Fruit fly (Drosophila melanogaster) whole organism, embryonic: Measurements from ENCODE around the gene CG3726.

Experiments
- Antp ChIP-seq: fragments of 200-800 bp; sonication (Bioruptor generic); optimal IDR thresholded peaks from 3 replicates; lab custom pipeline; 2016; ENCODE audit warnings: missing biosample characterization, missing genetic modification characterization
- B-H1 ChIP-seq: fragments of 200-800 bp; sonication (Bioruptor generic); IDR thresholded peaks from 3 replicates; pipeline ENCODE4 v1.3.6; 2022; ENCODE audit warnings: missing biosample characterization, missing genetic modification characterization
- CG10147 ChIP-seq: fragments of 200-800 bp; sonication (Bioruptor generic); optimal IDR thresholded peaks from 2 replicates; lab custom pipeline; 2019; ENCODE audit warnings: missing biosample characterization, mild to moderate bottlenecking, missing genetic modification characterization, moderate library complexity
- CG11560 ChIP-seq: fragments of 200-800 bp; sonication (Bioruptor generic); IDR thresholded peaks from 3 replicates; pipeline ENCODE4 v1.3.6; 2022; ENCODE audit warnings: missing biosample characterization, missing genetic modification characterization
- CG12299 ChIP-seq: fragments of 200-800 bp; sonication (Bioruptor generic); optimal IDR thresholded peaks from 2 replicates; lab custom pipeline; 2018; ENCODE audit warnings: missing biosample characterization, mild to moderate bottlenecking, missing genetic modification characterization
- CG1233 ChIP-seq: fragments of 200-800 bp; sonication (Bioruptor generic); optimal IDR thresholded peaks from 4 replicates; lab custom pipeline; 2018; ENCODE audit warnings: missing biosample characterization, mild to moderate bottlenecking, missing genetic modification characterization
- CG13296 ChIP-seq: fragments of 200-800 bp; sonication (Bioruptor generic); optimal IDR thresholded peaks from 3 replicates; lab custom pipeline; 2018; ENCODE audit warnings: missing biosample characterization, mild to moderate bottlenecking, missing genetic modification characterization
- CG16779 ChIP-seq: fragments of 200-800 bp; sonication (Bioruptor generic); IDR thresholded peaks from 2 replicates; pipeline ENCODE4 v1.3.6; 2022; ENCODE audit warnings: missing biosample characterization, missing genetic modification characterization
- CG16813 ChIP-seq: fragments of 200-800 bp; sonication (Bioruptor generic); IDR thresholded peaks from 3 replicates; pipeline ENCODE4 v1.3.6; 2022; ENCODE audit warnings: missing biosample characterization, missing genetic modification characterization; ENCODE audit not compliant: partially characterized antibody
- CG16815 ChIP-seq: fragments of 200-800 bp; sonication (Bioruptor generic); optimal IDR thresholded peaks from 3 replicates; lab custom pipeline; 2017; ENCODE audit warnings: missing biosample characterization, mild to moderate bottlenecking, missing genetic modification characterization
- CG16863 ChIP-seq: fragments of 200-800 bp; sonication (Bioruptor generic); optimal IDR thresholded peaks from 3 replicates; lab custom pipeline; 2016; ENCODE audit warnings: missing biosample characterization, missing genetic modification characterization
- CG18764 ChIP-seq: fragments of 200-800 bp; sonication (Bioruptor generic); optimal IDR thresholded peaks from 3 replicates; lab custom pipeline; 2016; ENCODE audit warnings: missing biosample characterization, missing genetic modification characterization
- CG2875 ChIP-seq: fragments of 200-800 bp; sonication (Bioruptor generic); optimal IDR thresholded peaks from 2 replicates; lab custom pipeline; 2017; ENCODE audit warnings: missing biosample characterization, mild to moderate bottlenecking, missing genetic modification characterization, missing genetic modification reagents
- CG30403 ChIP-seq: fragments of 200-800 bp; sonication (Bioruptor generic); optimal IDR thresholded peaks from 3 replicates; lab custom pipeline; 2016; ENCODE audit warnings: missing biosample characterization, missing genetic modification characterization
- CG6272 ChIP-seq: fragments of 200-800 bp; sonication (Bioruptor generic); IDR thresholded peaks from 2 replicates; pipeline ENCODE4 v1.3.6; 2022; ENCODE audit warnings: missing biosample characterization, missing genetic modification characterization
- CG6654 ChIP-seq: fragments of 200-800 bp; sonication (Bioruptor generic); optimal IDR thresholded peaks from 2 replicates; lab custom pipeline; 2017; ENCODE audit warnings: missing biosample characterization, mild to moderate bottlenecking, missing genetic modification characterization
- CG6689 ChIP-seq: fragments of 200-800 bp; sonication (Bioruptor generic); IDR thresholded peaks from 2 replicates; pipeline ENCODE4 v1.3.6; 2022; ENCODE audit warnings: missing biosample characterization, missing genetic modification characterization
- CG7271 ChIP-seq: fragments of 200-800 bp; sonication (Bioruptor generic); optimal IDR thresholded peaks from 2 replicates; lab custom pipeline; 2018; ENCODE audit warnings: missing biosample characterization, mild to moderate bottlenecking, missing genetic modification characterization, moderate library complexity
- CG7556 ChIP-seq: fragments of 200-800 bp; sonication (Bioruptor generic); optimal IDR thresholded peaks from 2 replicates; lab custom pipeline; 2017; ENCODE audit warnings: missing biosample characterization, mild to moderate bottlenecking, missing genetic modification characterization
- CG7839 ChIP-seq: fragments of 200-800 bp; sonication (Bioruptor generic); optimal IDR thresholded peaks from 3 replicates; lab custom pipeline; 2018; ENCODE audit warnings: missing biosample characterization, mild to moderate bottlenecking, missing genetic modification characterization, moderate library complexity
- CG7928 ChIP-seq: fragments of 200-800 bp; sonication (Bioruptor generic); optimal IDR thresholded peaks from 2 replicates; lab custom pipeline; 2017; ENCODE audit warnings: missing biosample characterization, mild to moderate bottlenecking, missing genetic modification characterization
- CG8089 ChIP-seq: fragments of 200-800 bp; sonication (Bioruptor generic); optimal IDR thresholded peaks from 3 replicates; lab custom pipeline; 2016; ENCODE audit warnings: missing biosample characterization, missing genetic modification characterization
- CG8359 ChIP-seq: fragments of 200-800 bp; sonication (Bioruptor generic); optimal IDR thresholded peaks from 2 replicates; lab custom pipeline; 2017; ENCODE audit warnings: missing biosample characterization, mild to moderate bottlenecking, missing genetic modification characterization, borderline replicate concordance
- CrebB ChIP-seq: fragments of 200-800 bp; sonication (Bioruptor generic); optimal IDR thresholded peaks from 3 replicates; lab custom pipeline; 2018; ENCODE audit warnings: missing biosample characterization, mild to moderate bottlenecking, missing genetic modification characterization
- Dad ChIP-seq: fragments of 200-800 bp; sonication (Bioruptor generic); optimal IDR thresholded peaks from 3 replicates; lab custom pipeline; 2016; ENCODE audit warnings: missing biosample characterization, missing genetic modification characterization
- HLH54F ChIP-seq: fragments of 200-800 bp; sonication (Bioruptor generic); optimal IDR thresholded peaks from 3 replicates; lab custom pipeline; 2016; ENCODE audit warnings: missing biosample characterization, missing genetic modification characterization
- Hmx ChIP-seq: fragments of 200-800 bp; sonication (Bioruptor generic); optimal IDR thresholded peaks from 2 replicates; lab custom pipeline; 2016; ENCODE audit warnings: missing biosample characterization, missing genetic modification characterization
- Hr39 ChIP-seq: fragments of >200 bp; optimal IDR thresholded peaks from 2 replicates; lab custom pipeline; 2017
- Oli ChIP-seq: fragments of 200-800 bp; sonication (Bioruptor generic); optimal IDR thresholded peaks from 2 replicates; lab custom pipeline; 2018; ENCODE audit warnings: missing biosample characterization, mild to moderate bottlenecking, missing genetic modification characterization, moderate library complexity
- Ptx1 ChIP-seq: fragments of 200-800 bp; sonication (Bioruptor generic); IDR thresholded peaks from 2 replicates; pipeline ENCODE4 v1.3.6; 2022; ENCODE audit warnings: missing biosample characterization, missing genetic modification characterization
- Side ChIP-seq: fragments of 200-800 bp; sonication (Bioruptor generic); optimal IDR thresholded peaks from 2 replicates; lab custom pipeline; 2016; ENCODE audit warnings: missing biosample characterization, missing genetic modification characterization
- Stat92E ChIP-seq, 3 experiments: fragments of >200 bp in 2 of 3; fragments of 200-800 bp in 1 of 3; sonication (Bioruptor generic) in 1 of 3; optimal IDR thresholded peaks; 2 replicates each; lab custom pipeline; 2017 to 2019; ENCODE audit warnings: missing biosample characterization in 3 of 3, missing genetic modification characterization in 3 of 3, mild to moderate bottlenecking in 1 of 3, moderate library complexity in 1 of 3
- Taf1 ChIP-seq: fragments of 200-800 bp; sonication (Bioruptor generic); IDR thresholded peaks from 2 replicates; pipeline ENCODE4 v1.3.6; 2022; ENCODE audit warnings: missing biosample characterization, missing genetic modification characterization
- cg ChIP-seq: fragments of 200-800 bp; sonication (Bioruptor generic); optimal IDR thresholded peaks from 3 replicates; lab custom pipeline; 2019; ENCODE audit warnings: missing biosample characterization, mild to moderate bottlenecking, missing genetic modification characterization, moderate library complexity
- crc ChIP-seq: fragments of 200-800 bp; sonication (Bioruptor generic); optimal IDR thresholded peaks from 2 replicates; lab custom pipeline; 2016; ENCODE audit warnings: missing biosample characterization, missing genetic modification characterization
- disco-r ChIP-seq: fragments of 200-800 bp; sonication (Bioruptor generic); optimal IDR thresholded peaks from 2 replicates; lab custom pipeline; 2016; ENCODE audit warnings: missing biosample characterization, missing genetic modification characterization
- gce ChIP-seq: fragments of 200-800 bp; sonication (Bioruptor generic); IDR thresholded peaks from 3 replicates; pipeline ENCODE4 v1.3.6; 2022; ENCODE audit warnings: missing biosample characterization, missing genetic modification characterization
- jing ChIP-seq: fragments of 200-800 bp; sonication (Bioruptor generic); optimal IDR thresholded peaks from 2 replicates; lab custom pipeline; 2018; ENCODE audit warnings: missing biosample characterization, mild to moderate bottlenecking, missing genetic modification characterization
- lov ChIP-seq, 2 experiments: fragments of 200-800 bp in 1 of 2; fragments of >200 bp in 1 of 2; sonication (Bioruptor generic) in 1 of 2; IDR thresholded peaks in 1 of 2; optimal IDR thresholded peaks in 1 of 2; 2 replicates in 1 of 2; 3 replicates in 1 of 2; pipeline versions ENCODE4 v1.3.6 to Lab custom; 2017 to 2022; ENCODE audit warnings: missing biosample characterization in 1 of 2, missing genetic modification characterization in 1 of 2
- nmo ChIP-seq: fragments of 200-800 bp; sonication (Bioruptor generic); optimal IDR thresholded peaks from 2 replicates; lab custom pipeline; 2018; ENCODE audit warnings: missing biosample characterization, mild to moderate bottlenecking, missing genetic modification characterization, moderate library complexity
- pros ChIP-seq: fragments of 200-800 bp; sonication (Bioruptor generic); optimal IDR thresholded peaks from 3 replicates; lab custom pipeline; 2019; ENCODE audit warnings: missing biosample characterization, mild to moderate bottlenecking, missing genetic modification characterization, moderate library complexity
- ro ChIP-seq: fragments of 200-800 bp; sonication (Bioruptor generic); IDR thresholded peaks from 2 replicates; pipeline ENCODE4 v1.3.6; 2022; ENCODE audit warnings: missing biosample characterization, missing genetic modification characterization
- run ChIP-seq: fragments of 200-800 bp; sonication (Bioruptor generic); optimal IDR thresholded peaks from 3 replicates; lab custom pipeline; 2018; ENCODE audit warnings: missing biosample characterization, mild to moderate bottlenecking, missing genetic modification characterization
- scrt ChIP-seq: fragments of 200-800 bp; sonication (Bioruptor generic); optimal IDR thresholded peaks from 2 replicates; lab custom pipeline; 2018; ENCODE audit warnings: missing biosample characterization, mild to moderate bottlenecking, missing genetic modification characterization, moderate library complexity
- sens-2 ChIP-seq: fragments of 200-800 bp; sonication (Bioruptor generic); IDR thresholded peaks from 2 replicates; pipeline ENCODE4 v1.3.6; 2022; ENCODE audit warnings: missing biosample characterization, missing genetic modification characterization
- stwl ChIP-seq: fragments of 200-800 bp; sonication (Bioruptor generic); optimal IDR thresholded peaks from 3 replicates; lab custom pipeline; 2018; ENCODE audit warnings: missing biosample characterization, mild to moderate bottlenecking, missing genetic modification characterization, moderate library complexity
- tgo ChIP-seq: fragments of 200-800 bp; sonication (Bioruptor generic); IDR thresholded peaks from 3 replicates; pipeline ENCODE4 v1.3.6; 2022; ENCODE audit warnings: missing biosample characterization, missing genetic modification characterization
- twi ChIP-seq: fragments of 200-800 bp; optimal IDR thresholded peaks from 2 replicates; lab custom pipeline; 2019; ENCODE audit warnings: missing biosample characterization, mild to moderate bottlenecking, missing genetic modification characterization, moderate library complexity
- wdn ChIP-seq: fragments of 200-800 bp; sonication (Bioruptor generic); IDR thresholded peaks from 2 replicates; pipeline ENCODE4 v1.3.6; 2022; ENCODE audit warnings: missing biosample characterization, missing genetic modification characterization
- z ChIP-seq: fragments of 200-800 bp; sonication (Bioruptor generic); IDR thresholded peaks from 3 replicates; pipeline ENCODE4 v1.3.6; 2022; ENCODE audit warnings: missing biosample characterization, missing genetic modification characterization
- zen ChIP-seq: fragments of 200-800 bp; sonication (Bioruptor generic); optimal IDR thresholded peaks from 3 replicates; lab custom pipeline; 2018; ENCODE audit warnings: missing biosample characterization, mild to moderate bottlenecking, missing genetic modification characterization, moderate library complexity

Gene CG3726

DNA sequence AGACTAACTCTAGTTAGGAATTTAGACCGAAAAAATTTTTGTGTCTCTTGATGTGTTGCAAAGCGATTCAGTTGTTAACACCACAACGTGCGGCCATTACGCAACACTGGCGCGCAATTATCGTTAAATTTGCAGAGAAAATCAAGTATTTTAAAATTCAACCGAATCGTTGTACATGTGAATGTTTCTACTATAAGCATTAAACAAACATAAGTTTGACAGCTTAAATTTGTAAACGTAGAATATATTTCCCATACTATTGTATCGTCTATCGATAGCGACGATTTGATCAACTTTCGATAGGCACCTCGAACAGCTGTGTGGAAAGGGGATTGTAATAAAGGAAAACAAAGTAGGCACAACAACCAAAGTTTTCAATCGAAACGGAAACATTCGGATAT lies 37.4 kb upstream of the CG3726 start, which contains the start of the genes Usp30 and CG16721 (continued):
- TF ChIP-seq CG6272 (0 out of 2 replicates have a peak, but pooled peaks have one; percentile 11), Antp (GFP tag; lab: Kevin White, UChicago) (peak; percentile 69), CG1233 (GFP tag; lab: Kevin White, UChicago) (peak; percentile 32), CG16863 (GFP tag; lab: Kevin White, UChicago) (peak; percentile 40), lov (optimal IDR thresholded peaks at IDR 0.05; lab: Kevin White, UChicago) (no peak), lov (GFP tag; IDR thresholded peaks at IDR 0.05; lab: Robert Waterston, UW) (no peak), Dad (GFP tag; lab: Kevin White, UChicago) (peak; percentile 48), CG7839 (tag; lab: Kevin White, UChicago) (no peak), CG10147 (GFP tag; lab: Kevin White, UChicago) (peak; percentile 5), ro (GFP tag; lab: Robert Waterston, UW) (no peak), CG7271 (no peak), CG7928 (no peak), CG16813 (GFP tag; lab: Robert Waterston, UW) (peak; percentile 75), CG12299 (tag; lab: Kevin White, UChicago) (peak; percentile 29), run (tag; lab: Kevin White, UChicago) (no peak), CG18764 (no peak), CG7556 (GFP tag; lab: Kevin White, UChicago) (peak; percentile 29), CG8359 (GFP tag; lab: Kevin White, UChicago) (no peak), scrt (GFP tag; lab: Kevin White, UChicago) (no peak), twi (no peak), HLH54F (GFP tag; lab: Kevin White, UChicago) (peak; percentile 67), B-H1 (GFP tag; lab: Robert Waterston, UW) (no peak), stwl (tag; lab: Kevin White, UChicago) (peak; percentile 96), z (no peak), wdn (no peak), Ptx1 (GFP tag; lab: Robert Waterston, UW) (no peak), jing (no peak), crc (GFP tag; lab: Kevin White, UChicago) (no peak), Side (peak; percentile 63), CG30403 (GFP tag; lab: Kevin White, UChicago) (peak; percentile 51), cg (GFP tag; lab: Kevin White, UChicago) (no peak), CG8089 (no peak), gce (GFP tag; lab: Robert Waterston, UW) (no peak), zen (tag; lab: Kevin White, UChicago) (peak; percentile 26), Stat92E (GFP tag; optimal IDR thresholded peaks at IDR 0.05; lab: Kevin White, UChicago) (no peak), CG13296 (GFP tag; lab: Kevin White, UChicago) (peak; percentile 57), tgo (GFP tag; lab: Robert Waterston, UW) (no peak), sens-2 (GFP tag; lab: Robert Waterston, UW) (no peak), nmo (GFP tag; lab: Kevin White, UChicago) (peak; percentile 13), CG16779 (GFP tag; lab: Robert Waterston, UW) (no peak), Hmx (no peak), CG6654 (GFP tag; lab: Kevin White, UChicago) (no peak), Taf1 (GFP tag; lab: Robert Waterston, UW) (no peak), CrebB (tag; lab: Kevin White, UChicago) (peak; percentile 41), pros (GFP tag; lab: Kevin White, UChicago) (no peak), CG2875 (no peak), CG6689 (GFP tag; lab: Robert Waterston, UW) (no peak), CG11560 (tag; lab: Robert Waterston, UW) (no peak), Hr39 (lab: Kevin White, UChicago) (no peak), disco-r (GFP tag; lab: Kevin White, UChicago) (no peak), Oli (no peak), CG16815 (GFP tag; lab: Kevin White, UChicago) (no peak)
